Worm (Caenorhabditis elegans) whole organism, late embryonic: ENCODE measurements around the gene mxl-2.

Experiments
- F13H6.1 ChIP-seq: sonication (generic microtip); optimal IDR thresholded peaks from 2 replicates; lab custom pipeline; 2016; ENCODE audit warnings: missing genetic modification characterization, missing compliant biosample characterization
- ama-1 ChIP-seq: fragments of 150-350 bp; optimal IDR thresholded peaks from 2 replicates; lab custom pipeline; 2014
- ceh-9 ChIP-seq: sonication (generic microtip); optimal IDR thresholded peaks from 2 replicates; lab custom pipeline; 2016; ENCODE audit warnings: mild to moderate bottlenecking, missing genetic modification characterization, inconsistent platforms, missing compliant biosample characterization
- pat-9 ChIP-seq: fragments of 200-800 bp; sonication (Bioruptor generic); optimal IDR thresholded peaks from 2 replicates; lab custom pipeline; 2018; ENCODE audit warnings: mild to moderate bottlenecking, missing genetic modification characterization, moderate library complexity, missing compliant biosample characterization
- pqm-1 ChIP-seq: sonication (generic microtip); optimal IDR thresholded peaks from 2 replicates; lab custom pipeline; 2016; ENCODE audit warnings: missing genetic modification characterization, missing compliant biosample characterization
- sox-4 ChIP-seq: sonication (generic microtip); optimal IDR thresholded peaks from 2 replicates; lab custom pipeline; 2017; ENCODE audit warnings: mild to moderate bottlenecking, missing genetic modification characterization, inconsistent platforms, missing compliant biosample characterization
- zip-5 ChIP-seq: sonication (generic microtip); optimal IDR thresholded peaks from 2 replicates; lab custom pipeline; 2016; ENCODE audit warnings: missing genetic modification characterization, missing compliant biosample characterization

ce11 chrIII:203953-204352, 16.0 kb upstream of the mxl-2 start:
- TF ChIP-seq F13H6.1, result no peak
- no peak for TF ChIP-seq ama-1 (lab: Kevin White, UChicago)
- TF ChIP-seq ceh-9, result no peak
- no peak for TF ChIP-seq zip-5 (tag; lab: Kevin White, UChicago)
- no peak for TF ChIP-seq sox-4 (tag; lab: Kevin White, UChicago)
- no peak for TF ChIP-seq pqm-1
- no peak for TF ChIP-seq pat-9 (tag; lab: Kevin White, UChicago)
